Worm (Caenorhabditis elegans) whole organism, L3 larva: Measurements from ENCODE around the gene lgc-56.

Source experiments
- R02D3.7 ChIP-seq: fragments of 150-350 bp; optimal IDR thresholded peaks from 2 replicates; lab custom pipeline; 2014; ENCODE audit warnings: missing biosample characterization, missing genetic modification characterization
- aly-2 ChIP-seq: fragments of 150-350 bp; optimal IDR thresholded peaks from 2 replicates; lab custom pipeline; 2014; ENCODE audit warnings: missing biosample characterization, missing genetic modification characterization
- ama-1 ChIP-seq: fragments of 150-350 bp; optimal IDR thresholded peaks from 2 replicates; lab custom pipeline; 2018
- ceh-16 ChIP-seq: sonication (generic microtip); optimal IDR thresholded peaks from 2 replicates; lab custom pipeline; 2017; ENCODE audit warnings: missing biosample characterization, missing genetic modification characterization
- ceh-28 ChIP-seq: fragments of 150-350 bp; optimal IDR thresholded peaks from 2 replicates; lab custom pipeline; 2014; ENCODE audit warnings: missing biosample characterization, missing genetic modification reagents, missing genetic modification characterization
- ceh-82 ChIP-seq: fragments of 150-350 bp; optimal IDR thresholded peaks from 2 replicates; lab custom pipeline; 2014; ENCODE audit warnings: missing biosample characterization, missing genetic modification characterization
- ceh-9 ChIP-seq: sonication (generic microtip); optimal IDR thresholded peaks from 2 replicates; lab custom pipeline; 2018; ENCODE audit warnings: missing biosample characterization, missing genetic modification characterization
- daf-12 ChIP-seq: fragments of 150-350 bp; optimal IDR thresholded peaks from 2 replicates; lab custom pipeline; 2014; ENCODE audit warnings: missing biosample characterization, missing genetic modification reagents, missing genetic modification characterization
- egl-27 ChIP-seq: sonication (generic microtip); optimal IDR thresholded peaks from 4 replicates; lab custom pipeline; 2017; ENCODE audit warnings: missing biosample characterization, missing genetic modification reagents, missing genetic modification characterization
- egl-5 ChIP-seq: fragments of 150-350 bp; optimal IDR thresholded peaks from 2 replicates; lab custom pipeline; 2017; ENCODE audit warnings: missing biosample characterization, missing genetic modification reagents, missing genetic modification characterization, inconsistent platforms
- elt-1 ChIP-seq: fragments of 150-350 bp; optimal IDR thresholded peaks from 2 replicates; lab custom pipeline; 2014; ENCODE audit warnings: missing biosample characterization, missing genetic modification characterization
- elt-2 ChIP-seq: sonication (generic microtip); optimal IDR thresholded peaks from 2 replicates; lab custom pipeline; 2016; ENCODE audit warnings: missing genetic modification reagents, mild to moderate bottlenecking, missing genetic modification characterization, missing compliant biosample characterization
- elt-3 ChIP-seq, 3 experiments: fragments of 150-350 bp in 1 of 3; sonication (generic microtip) in 2 of 3; optimal IDR thresholded peaks; 2 replicates in 2 of 3; 4 replicates in 1 of 3; lab custom pipeline; 2014 to 2017; ENCODE audit warnings: missing biosample characterization in 3 of 3, missing genetic modification characterization in 3 of 3
- fkh-10 ChIP-seq: sonication (generic microtip); optimal IDR thresholded peaks from 2 replicates; lab custom pipeline; 2017; ENCODE audit warnings: missing biosample characterization, missing genetic modification reagents, missing genetic modification characterization
- fkh-2 ChIP-seq: fragments of 150-350 bp; optimal IDR thresholded peaks from 2 replicates; lab custom pipeline; 2014; ENCODE audit warnings: missing biosample characterization, missing genetic modification reagents, missing genetic modification characterization
- fos-1 ChIP-seq: fragments of 150-350 bp; optimal IDR thresholded peaks from 2 replicates; lab custom pipeline; 2014; ENCODE audit warnings: missing biosample characterization, missing genetic modification characterization
- lin-15B ChIP-seq: fragments of 150-350 bp; optimal IDR thresholded peaks from 2 replicates; lab custom pipeline; 2014; ENCODE audit warnings: missing biosample characterization, missing genetic modification characterization
- lin-39 ChIP-seq: fragments of 150-350 bp; optimal IDR thresholded peaks from 2 replicates; lab custom pipeline; 2018; ENCODE audit warnings: missing biosample characterization, missing genetic modification reagents, missing genetic modification characterization
- lsy-12 ChIP-seq: sonication (generic microtip); optimal IDR thresholded peaks from 2 replicates; lab custom pipeline; 2016; ENCODE audit warnings: mild to moderate bottlenecking, missing genetic modification characterization, missing compliant biosample characterization
- nfya-1 ChIP-seq: sonication (generic microtip); optimal IDR thresholded peaks from 2 replicates; lab custom pipeline; 2017; ENCODE audit warnings: missing genetic modification characterization, mild to moderate bottlenecking, missing compliant biosample characterization, antibody characterized with exemption, moderate library complexity; ENCODE audit not compliant: insufficient read depth
- nhr-11 ChIP-seq: fragments of 150-350 bp; optimal IDR thresholded peaks from 2 replicates; lab custom pipeline; 2014; ENCODE audit warnings: missing biosample characterization, missing genetic modification characterization
- nhr-12 ChIP-seq: fragments of 150-350 bp; optimal IDR thresholded peaks from 2 replicates; lab custom pipeline; 2014; ENCODE audit warnings: missing biosample characterization, missing genetic modification characterization
- nhr-23 ChIP-seq: fragments of 150-350 bp; optimal IDR thresholded peaks from 2 replicates; lab custom pipeline; 2014; ENCODE audit warnings: missing biosample characterization, missing genetic modification reagents, missing genetic modification characterization
- nhr-25 ChIP-seq: sonication (generic microtip); optimal IDR thresholded peaks from 2 replicates; lab custom pipeline; 2017; ENCODE audit warnings: missing biosample characterization, missing genetic modification characterization
- nhr-28 ChIP-seq: fragments of 150-350 bp; optimal IDR thresholded peaks from 2 replicates; lab custom pipeline; 2014; ENCODE audit warnings: missing biosample characterization, missing genetic modification characterization
- nhr-43 ChIP-seq: sonication (generic microtip); optimal IDR thresholded peaks from 2 replicates; lab custom pipeline; 2016; ENCODE audit warnings: mild to moderate bottlenecking, missing genetic modification characterization, missing compliant biosample characterization; ENCODE audit not compliant: poor library complexity, severe bottlenecking
- pqm-1 ChIP-seq: fragments of 150-350 bp; optimal IDR thresholded peaks from 2 replicates; lab custom pipeline; 2017; ENCODE audit warnings: missing biosample characterization, missing genetic modification characterization, inconsistent platforms
- sea-2 ChIP-seq: fragments of 150-350 bp; sonication (generic microtip); optimal IDR thresholded peaks from 4 replicates; lab custom pipeline; 2014; ENCODE audit warnings: missing biosample characterization, missing genetic modification reagents, missing genetic modification characterization
- snpc-4 ChIP-seq: fragments of 150-350 bp; optimal IDR thresholded peaks from 2 replicates; lab custom pipeline; 2014; ENCODE audit warnings: missing biosample characterization, missing genetic modification characterization
- tbx-2 ChIP-seq: sonication (generic microtip); optimal IDR thresholded peaks from 2 replicates; lab custom pipeline; 2016; ENCODE audit warnings: mild to moderate bottlenecking, missing genetic modification characterization, missing compliant biosample characterization
- unc-39 ChIP-seq: sonication (generic microtip); optimal IDR thresholded peaks from 4 replicates; lab custom pipeline; 2017; ENCODE audit warnings: missing biosample characterization, missing genetic modification characterization
- unc-62 ChIP-seq: fragments of 150-350 bp; sonication (generic microtip); optimal IDR thresholded peaks from 4 replicates; lab custom pipeline; 2014; ENCODE audit warnings: missing biosample characterization, missing genetic modification reagents, missing genetic modification characterization
- zag-1 ChIP-seq: fragments of 150-350 bp; optimal IDR thresholded peaks from 2 replicates; lab custom pipeline; 2014; ENCODE audit warnings: missing biosample characterization, missing genetic modification characterization
- ztf-11 ChIP-seq: fragments of 150-350 bp; optimal IDR thresholded peaks from 2 replicates; lab custom pipeline; 2014; ENCODE audit warnings: missing biosample characterization, missing genetic modification characterization

lgc-56 gene

DNA sequence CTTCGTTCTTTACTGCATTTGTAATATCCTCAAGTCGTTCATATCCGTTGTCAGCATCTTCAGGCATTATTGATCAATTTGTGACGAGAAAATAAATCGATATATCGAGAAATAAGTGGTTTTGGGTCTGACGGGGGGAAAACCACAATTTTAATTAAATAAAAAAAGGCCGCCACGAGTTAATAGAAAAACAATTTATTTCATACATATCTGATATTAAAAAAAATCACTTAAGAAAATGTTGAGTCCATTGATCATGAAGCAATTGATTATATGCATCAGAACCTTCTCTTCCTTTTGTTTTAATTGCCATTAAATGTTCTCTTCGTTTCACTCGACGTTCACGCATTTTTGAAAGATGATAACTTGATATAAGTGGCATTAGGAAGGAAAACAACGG, 18.2 kb downstream of the lgc-56 start, which contains the start of gene F58A6.5:
Gene F58A6.5 (minus strand): TSS at position 101 of the 400 bp plus-strand sequence.
- TF ChIP-seq lsy-12 (tag; lab: Kevin White, UChicago), result no peak

DNA sequence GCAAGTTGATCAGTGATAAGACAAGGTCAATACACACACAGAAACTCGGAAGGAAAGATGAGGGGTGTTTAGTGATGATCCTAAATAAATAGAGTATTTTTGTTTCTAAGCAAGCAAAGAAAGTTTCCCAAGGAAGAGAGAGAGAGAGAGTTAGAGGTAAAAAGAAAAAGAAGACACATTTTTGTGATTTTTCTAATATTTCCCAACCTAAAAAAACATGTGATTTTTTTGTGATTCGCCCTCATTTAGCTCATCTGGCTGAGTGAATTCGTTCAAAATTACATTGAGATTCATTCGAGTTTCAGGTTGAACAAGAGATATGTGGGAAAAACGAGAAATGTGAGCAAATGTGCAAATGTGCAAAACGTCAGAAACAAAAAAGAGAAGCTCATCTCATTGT, 20.6 kb downstream of the lgc-56 start, which contains the start of gene srb-16:
Gene srb-16 (minus strand): TSS at position 101 of the 400 bp plus-strand sequence.
- no peak for TF ChIP-seq snpc-4 (tag; lab: Kevin White, UChicago)
- TF ChIP-seq elt-2 (tag; lab: Kevin White, UChicago), result no peak
- TF ChIP-seq nhr-11 (tag; lab: Kevin White, UChicago), result no peak
- no peak for TF ChIP-seq fkh-2 (tag; lab: Kevin White, UChicago)
- TF ChIP-seq elt-1 (tag; lab: Kevin White, UChicago), result no peak
- TF ChIP-seq aly-2 (tag; lab: Kevin White, UChicago), result no peak
- no peak for TF ChIP-seq ceh-82
- no peak for TF ChIP-seq ceh-16 (tag; lab: Kevin White, UChicago)
- TF ChIP-seq fkh-10 (GFP tag; lab: Kevin White, UChicago), result no peak
- TF ChIP-seq R02D3.7 (tag; lab: Kevin White, UChicago), result no peak
- no peak for TF ChIP-seq lin-39 (tag; lab: Kevin White, UChicago)
- no peak for TF ChIP-seq daf-12
- TF ChIP-seq nhr-25 (tag; lab: Kevin White, UChicago), result no peak
- TF ChIP-seq egl-5 (tag; lab: Kevin White, UChicago), result no peak

ce11 chrII:5154540-5154939, 24.4 kb downstream of the lgc-56 start, which contains the start of gene srb-12:
TSS of gene srb-12 (minus strand) at chrII:5154640.
- TF ChIP-seq fkh-10 (GFP tag; lab: Kevin White, UChicago) (no peak), nhr-43 (tag; lab: Kevin White, UChicago) (no peak), aly-2 (tag; lab: Kevin White, UChicago) (no peak), nhr-11 (tag; lab: Kevin White, UChicago) (no peak), daf-12 (no peak), lin-15B (tag; lab: Kevin White, UChicago) (no peak), sea-2 (GFP tag; lab: Kevin White, UChicago) (no peak), tbx-2 (no peak), nhr-12 (tag; lab: Kevin White, UChicago) (no peak), unc-62 (GFP tag; lab: Kevin White, UChicago) (no peak), unc-39 (tag; lab: Kevin White, UChicago) (no peak), R02D3.7 (tag; lab: Kevin White, UChicago) (no peak)

- TF ChIP-seq zag-1 (tag; lab: Kevin White, UChicago) (no peak), elt-3 (tag; optimal IDR thresholded peaks at IDR 0.05; lab: Kevin White, UChicago) (no peak), tbx-2 (no peak), fkh-2 (tag; lab: Kevin White, UChicago) (no peak), daf-12 (no peak), ama-1 (lab: Kevin White, UChicago) (no peak), lin-39 (tag; lab: Kevin White, UChicago) (no peak), nfya-1 (no peak), ceh-28 (tag; lab: Kevin White, UChicago) (no peak), lsy-12 (tag; lab: Kevin White, UChicago) (no peak), ztf-11 (no peak), egl-27 (no peak), fos-1 (tag; lab: Kevin White, UChicago) (no peak), nhr-23 (tag; lab: Kevin White, UChicago) (no peak)
These were observed 26.8 kb downstream of the lgc-56 start, which contains the start of gene msp-45 for ce11 chrII:5156983-5157382. TSS of gene msp-45 (minus strand) at chrII:5157083.

DNA sequence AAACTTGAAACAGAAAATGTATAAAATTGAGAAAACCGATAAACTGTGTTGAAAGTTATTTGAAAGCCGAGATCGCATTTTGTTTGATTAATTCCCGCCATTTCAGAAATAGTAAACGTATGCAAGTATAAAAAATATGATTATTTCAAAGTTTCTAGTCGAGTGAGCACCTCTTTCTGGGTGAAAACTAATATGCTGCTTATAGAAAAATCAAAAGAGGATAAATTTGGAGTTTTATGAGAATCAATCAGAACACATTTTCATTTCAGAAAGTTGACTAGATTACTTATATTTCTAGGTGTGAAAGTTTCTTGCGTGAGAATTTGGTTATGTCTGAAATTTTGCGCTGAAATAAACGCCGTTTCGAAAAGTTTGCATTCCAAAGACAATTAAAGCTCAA, 27.3 kb downstream of the lgc-56 start, which contains the start of gene srb-13:
Gene srb-13 (minus strand): TSS at position 101 of the 400 bp plus-strand sequence.
- TF ChIP-seq ceh-28 (tag; lab: Kevin White, UChicago) (no peak), nhr-28 (no peak), ceh-9 (tag; lab: Kevin White, UChicago) (no peak), pqm-1 (tag; lab: Kevin White, UChicago) (no peak), elt-1 (tag; lab: Kevin White, UChicago) (no peak), egl-27 (no peak), ceh-82 (no peak), snpc-4 (tag; lab: Kevin White, UChicago) (no peak), nhr-23 (tag; lab: Kevin White, UChicago) (no peak), ztf-11 (no peak), nhr-11 (tag; lab: Kevin White, UChicago) (no peak)
